Fruit fly (Drosophila melanogaster) whole organism, wandering third instar larva: ENCODE results near the gene sty.
A peak's percentile ranks its signal among the peaks of the same experiment; 100 is the strongest.

ENCODE experiments used
- Abd-B ChIP-seq: fragments of >200 bp; optimal IDR thresholded peaks from 2 replicates; lab custom pipeline; 2017; ENCODE audit warnings: missing biosample characterization, missing genetic modification characterization
- CG32264 ChIP-seq: fragments of 200-800 bp; sonication (Bioruptor generic); optimal IDR thresholded peaks from 2 replicates; lab custom pipeline; 2016; ENCODE audit warnings: missing biosample characterization, missing genetic modification characterization
- CG9705 ChIP-seq: fragments of 200-800 bp; sonication (Bioruptor generic); optimal IDR thresholded peaks from 2 replicates; lab custom pipeline; 2018; ENCODE audit warnings: missing biosample characterization, mild to moderate bottlenecking, missing genetic modification characterization
- CrebA ChIP-seq: fragments of 200-800 bp; sonication (Bioruptor generic); optimal IDR thresholded peaks from 2 replicates; lab custom pipeline; 2016; ENCODE audit warnings: missing biosample characterization, mild to moderate bottlenecking, missing genetic modification characterization, borderline replicate concordance
- Dfd ChIP-seq: fragments of >200 bp; optimal IDR thresholded peaks from 2 replicates; lab custom pipeline; 2017; ENCODE audit warnings: missing biosample characterization, missing genetic modification characterization
- Dif ChIP-seq: fragments of 200-275, 200-300 bp; sonication (Bioruptor generic); optimal IDR thresholded peaks from 2 replicates; lab custom pipeline; 2018; ENCODE audit warnings: missing biosample characterization, missing genetic modification characterization; ENCODE audit not compliant: partially characterized antibody
- GATAd ChIP-seq: sonication (Bioruptor generic); optimal IDR thresholded peaks from 2 replicates; lab custom pipeline; 2016; ENCODE audit warnings: missing biosample characterization, missing genetic modification characterization
- HLH106 ChIP-seq: fragments of 200-800 bp; optimal IDR thresholded peaks from 3 replicates; lab custom pipeline; 2019; ENCODE audit warnings: missing biosample characterization, mild to moderate bottlenecking, missing genetic modification characterization, moderate library complexity
- Hnf4 ChIP-seq: fragments of 200-800 bp; sonication (Bioruptor generic); optimal IDR thresholded peaks from 2 replicates; lab custom pipeline; 2016; ENCODE audit warnings: missing biosample characterization, mild to moderate bottlenecking, missing genetic modification characterization
- Hr78 ChIP-seq: fragments of >200 bp; optimal IDR thresholded peaks from 2 replicates; lab custom pipeline; 2017; ENCODE audit warnings: missing biosample characterization, missing genetic modification characterization
- Hr83 ChIP-seq: fragments of 200-300 bp; sonication (Bioruptor generic); optimal IDR thresholded peaks from 2 replicates; lab custom pipeline; 2016; ENCODE audit warnings: missing biosample characterization, mild to moderate bottlenecking, missing genetic modification characterization, moderate library complexity; ENCODE audit not compliant: poor library complexity, severe bottlenecking
- Jra ChIP-seq: sonication (Bioruptor generic); optimal IDR thresholded peaks from 2 replicates; lab custom pipeline; 2016; ENCODE audit warnings: missing biosample characterization, missing genetic modification characterization
- Mio ChIP-seq: sonication (Bioruptor generic); optimal IDR thresholded peaks from 2 replicates; lab custom pipeline; 2016; ENCODE audit warnings: missing biosample characterization, missing genetic modification characterization
- Myc ChIP-seq: fragments of >200 bp; optimal IDR thresholded peaks from 2 replicates; lab custom pipeline; 2017
- N ChIP-seq: fragments of >200 bp; optimal IDR thresholded peaks from 2 replicates; lab custom pipeline; 2018; ENCODE audit warnings: missing biosample characterization, missing external identifiers, missing genetic modification characterization
- OdsH ChIP-seq: fragments of 200-800 bp; sonication (Bioruptor generic); optimal IDR thresholded peaks from 2 replicates; lab custom pipeline; 2016; ENCODE audit warnings: missing biosample characterization, mild to moderate bottlenecking, missing genetic modification characterization
- Rel ChIP-seq, 2 experiments: fragments of 200-800 bp; sonication (Bioruptor generic) in 1 of 2; optimal IDR thresholded peaks; 2 replicates in 1 of 2; 3 replicates in 1 of 2; lab custom pipeline; 2016 to 2019; ENCODE audit warnings: mild to moderate bottlenecking in 2 of 2, missing biosample characterization in 2 of 2, missing genetic modification characterization in 2 of 2, moderate library complexity in 1 of 2
- Sp1 ChIP-seq: fragments of 200-800 bp; sonication (Bioruptor generic); optimal IDR thresholded peaks from 3 replicates; lab custom pipeline; 2019; ENCODE audit warnings: missing biosample characterization, mild to moderate bottlenecking, missing genetic modification characterization, moderate library complexity
- Vsx2 ChIP-seq: fragments of 200-300, 225-300 bp; sonication (Bioruptor generic); optimal IDR thresholded peaks from 2 replicates; lab custom pipeline; 2018; ENCODE audit warnings: missing biosample characterization, missing genetic modification characterization; ENCODE audit not compliant: partially characterized antibody
- br ChIP-seq: fragments of 200-800 bp; sonication (Bioruptor generic); optimal IDR thresholded peaks from 2 replicates; lab custom pipeline; 2016; ENCODE audit warnings: missing biosample characterization, missing genetic modification characterization
- brk ChIP-seq: fragments of 200-800 bp; sonication (Bioruptor generic); optimal IDR thresholded peaks from 2 replicates; lab custom pipeline; 2016; ENCODE audit warnings: missing biosample characterization, mild to moderate bottlenecking, missing genetic modification characterization
- dl ChIP-seq, 2 experiments: fragments of 175-275, 200-275 bp in 1 of 2; fragments of 200-275 bp in 1 of 2; sonication (Bioruptor generic); optimal IDR thresholded peaks; lab custom pipeline; 2018; ENCODE audit warnings: mild to moderate bottlenecking in 2 of 2, missing biosample characterization in 2 of 2, missing genetic modification characterization in 2 of 2, moderate library complexity in 2 of 2; ENCODE audit not compliant: partially characterized antibody in 2 of 2, insufficient read depth in 1 of 2
- dmrt93B ChIP-seq: fragments of 200-800 bp; sonication (Bioruptor generic); optimal IDR thresholded peaks from 2 replicates; lab custom pipeline; 2018; ENCODE audit warnings: missing biosample characterization, mild to moderate bottlenecking, missing genetic modification characterization
- dsf ChIP-seq: sonication (Bioruptor generic); optimal IDR thresholded peaks from 2 replicates; lab custom pipeline; 2016; ENCODE audit warnings: missing biosample characterization, missing genetic modification characterization, borderline replicate concordance
- ey ChIP-seq: fragments of 200-800 bp; sonication (Bioruptor generic); optimal IDR thresholded peaks from 2 replicates; lab custom pipeline; 2016; ENCODE audit warnings: missing biosample characterization, missing genetic modification characterization
- foxo ChIP-seq, 2 experiments: fragments of 200-800 bp; sonication (Bioruptor generic); optimal IDR thresholded peaks; 2 replicates in 1 of 2; 3 replicates in 1 of 2; lab custom pipeline; 2016 to 2017; ENCODE audit warnings: missing biosample characterization in 2 of 2, missing genetic modification characterization in 2 of 2
- fru ChIP-seq: fragments of 200-800 bp; sonication (Bioruptor generic); optimal IDR thresholded peaks from 3 replicates; lab custom pipeline; 2016; ENCODE audit warnings: missing biosample characterization, mild to moderate bottlenecking, missing genetic modification characterization
- h ChIP-seq: fragments of 200-800 bp; sonication (Bioruptor generic); optimal IDR thresholded peaks from 3 replicates; lab custom pipeline; 2016; ENCODE audit warnings: missing biosample characterization, mild to moderate bottlenecking, missing genetic modification characterization
- jim ChIP-seq: fragments of 175-275, 200-325 bp; sonication (Bioruptor generic); optimal IDR thresholded peaks from 2 replicates; lab custom pipeline; 2016; ENCODE audit warnings: missing biosample characterization, mild to moderate bottlenecking, missing genetic modification characterization
- lola ChIP-seq: fragments of >200 bp; optimal IDR thresholded peaks from 2 replicates; lab custom pipeline; 2017; ENCODE audit warnings: missing biosample characterization, missing genetic modification characterization
- pan ChIP-seq: fragments of >200 bp; optimal IDR thresholded peaks from 2 replicates; lab custom pipeline; 2017
- psq ChIP-seq: fragments of 200-800 bp; sonication (Bioruptor generic); optimal IDR thresholded peaks from 3 replicates; lab custom pipeline; 2017; ENCODE audit warnings: missing biosample characterization, mild to moderate bottlenecking, missing genetic modification characterization, moderate library complexity
- rgr ChIP-seq: fragments of 200-800 bp; sonication (Bioruptor generic); optimal IDR thresholded peaks from 3 replicates; lab custom pipeline; 2016; ENCODE audit warnings: missing biosample characterization, mild to moderate bottlenecking, missing genetic modification characterization
- sage ChIP-seq: fragments of 200-800 bp; sonication (Bioruptor generic); optimal IDR thresholded peaks from 2 replicates; lab custom pipeline; 2016; ENCODE audit warnings: missing biosample characterization, mild to moderate bottlenecking, missing genetic modification characterization
- sv ChIP-seq: fragments of 200-800 bp; sonication (Bioruptor generic); optimal IDR thresholded peaks from 3 replicates; lab custom pipeline; 2016; ENCODE audit warnings: missing biosample characterization, missing genetic modification characterization
- tai ChIP-seq: sonication (Bioruptor generic); optimal IDR thresholded peaks from 2 replicates; lab custom pipeline; 2016; ENCODE audit warnings: missing biosample characterization, missing genetic modification characterization
- usp ChIP-seq: fragments of >200 bp; optimal IDR thresholded peaks from 2 replicates; lab custom pipeline; 2017; ENCODE audit warnings: missing biosample characterization, missing genetic modification characterization
- woc ChIP-seq: sonication (Bioruptor generic); optimal IDR thresholded peaks from 2 replicates; lab custom pipeline; 2016; ENCODE audit warnings: missing biosample characterization, mild to moderate bottlenecking, missing genetic modification characterization

sty gene

dm6 chr3L:3431061-3431648 lies 6.4 kb upstream of the sty start:
- TF ChIP-seq CG32264 (GFP tag; lab: Kevin White, UChicago) (no peak), Abd-B (no peak), Vsx2 (no peak), dmrt93B (GFP tag; lab: Kevin White, UChicago) (no peak), GATAd (no peak)
- TF ChIP-seq, all 38 proteins: peak for 0

- TF ChIP-seq woc (GFP tag; lab: Kevin White, UChicago) (no peak), Dif (GFP tag; lab: Kevin White, UChicago) (no peak), Hr78 (GFP tag; lab: Kevin White, UChicago) (no peak), lola (GFP tag; lab: Kevin White, UChicago) (no peak), Abd-B (no peak), fru (GFP tag; lab: Kevin White, UChicago) (no peak), Myc (lab: Kevin White, UChicago) (no peak), brk (no peak), OdsH (no peak), sv (no peak), dsf (GFP tag; lab: Kevin White, UChicago) (no peak), N (GFP tag; lab: Kevin White, UChicago) (no peak), usp (no peak), CrebA (GFP tag; lab: Kevin White, UChicago) (no peak), br (no peak), dmrt93B (GFP tag; lab: Kevin White, UChicago) (no peak), Vsx2 (no peak), sage (GFP tag; lab: Kevin White, UChicago) (no peak)
These were observed 2.3 kb upstream of the sty start for dm6 chr3L:3427037-3427436.

dm6 chr3L:3423006-3423405 lies 1.7 kb downstream of the sty start:
- TF ChIP-seq dsf (GFP tag; lab: Kevin White, UChicago): no peak
- no peak for TF ChIP-seq Mio (GFP tag; lab: Kevin White, UChicago)
- TF ChIP-seq Abd-B: no peak
- TF ChIP-seq pan (lab: Kevin White, UChicago): no peak
- TF ChIP-seq foxo (GFP tag; optimal IDR thresholded peaks at IDR 0.05; lab: Kevin White, UChicago): peak in 1 of 2 experiments; percentile 69
- TF ChIP-seq Hr78 (GFP tag; lab: Kevin White, UChicago): no peak
- no peak for TF ChIP-seq usp
- no peak for TF ChIP-seq N (GFP tag; lab: Kevin White, UChicago)
- TF ChIP-seq br: peak; percentile 72
- TF ChIP-seq Dif (GFP tag; lab: Kevin White, UChicago): no peak
- no peak for TF ChIP-seq Myc (lab: Kevin White, UChicago)
- TF ChIP-seq Dfd (GFP tag; lab: Kevin White, UChicago): no peak
- TF ChIP-seq CG9705 (GFP tag; lab: Kevin White, UChicago): no peak
- peak; percentile 61 for TF ChIP-seq fru (GFP tag; lab: Kevin White, UChicago)
- peak; percentile 26 for TF ChIP-seq psq (GFP tag; lab: Kevin White, UChicago)
- peak; percentile 65 for TF ChIP-seq h (GFP tag; lab: Kevin White, UChicago)
- TF ChIP-seq tai (GFP tag; lab: Kevin White, UChicago): no peak
- TF ChIP-seq Hnf4: no peak
- TF ChIP-seq rgr: peak; percentile 55
- TF ChIP-seq brk: peak; percentile 33
- TF ChIP-seq dl (GFP tag; optimal IDR thresholded peaks at IDR 0.05; lab: Kevin White, UChicago; ENCODE audit: insufficient read depth in 1 of 2, partially characterized antibody in 2 of 2): no peak
- peak; percentile 18 for TF ChIP-seq Jra
- TF ChIP-seq Sp1 (GFP tag; lab: Kevin White, UChicago): peak; percentile 73
- TF ChIP-seq Hr83 (GFP tag; lab: Kevin White, UChicago): no peak
- TF ChIP-seq CrebA (GFP tag; lab: Kevin White, UChicago): no peak
- no peak for TF ChIP-seq jim (GFP tag; lab: Kevin White, UChicago)
- no peak for TF ChIP-seq lola (GFP tag; lab: Kevin White, UChicago)
- TF ChIP-seq Rel (GFP tag; optimal IDR thresholded peaks at IDR 0.05; lab: Kevin White, UChicago): no peak
- no peak for TF ChIP-seq Rel (tag; optimal IDR thresholded peaks at IDR 0.05; lab: Kevin White, UChicago)
- no peak for TF ChIP-seq GATAd
- TF ChIP-seq HLH106: peak; percentile 72
- no peak for TF ChIP-seq CG32264 (GFP tag; lab: Kevin White, UChicago)
- peak; percentile 37 for TF ChIP-seq dmrt93B (GFP tag; lab: Kevin White, UChicago)
- TF ChIP-seq OdsH: peak; percentile 69
- TF ChIP-seq sage (GFP tag; lab: Kevin White, UChicago): no peak
- no peak for TF ChIP-seq sv
- TF ChIP-seq woc (GFP tag; lab: Kevin White, UChicago): peak; percentile 56
- peak; percentile 16 for TF ChIP-seq ey (GFP tag; lab: Kevin White, UChicago)
- no peak for TF ChIP-seq Vsx2
- TF ChIP-seq, all 38 proteins: peak for 14
